Fruit fly (Drosophila melanogaster) whole organism: Measurements from ENCODE around the gene CG42724.

Experiments used
- CG8478 ChIP-seq: fragments of >200 bp; optimal IDR thresholded peaks from 2 replicates; lab custom pipeline; 2018; ENCODE audit warnings: inconsistent platforms
- Dll ChIP-seq: fragments of >200 bp; optimal IDR thresholded peaks from 2 replicates; lab custom pipeline; 2017
- EcR ChIP-seq, 2 experiments: fragments of >200 bp; optimal IDR thresholded peaks; 2 replicates each; lab custom pipeline; 2017; ENCODE audit warnings: missing biosample characterization in 2 of 2, missing genetic modification characterization in 2 of 2, missing genetic modification reagents in 2 of 2
- pan ChIP-seq: fragments of >200 bp; optimal IDR thresholded peaks from 2 replicates; lab custom pipeline; 2017
- psq ChIP-seq: fragments of >200 bp; optimal IDR thresholded peaks from 2 replicates; lab custom pipeline; 2017
- usp ChIP-seq: fragments of >200 bp; optimal IDR thresholded peaks from 2 replicates; lab custom pipeline; 2017; ENCODE audit warnings: missing biosample characterization, missing genetic modification characterization, mixed read lengths

The CG42724 gene

DNA sequence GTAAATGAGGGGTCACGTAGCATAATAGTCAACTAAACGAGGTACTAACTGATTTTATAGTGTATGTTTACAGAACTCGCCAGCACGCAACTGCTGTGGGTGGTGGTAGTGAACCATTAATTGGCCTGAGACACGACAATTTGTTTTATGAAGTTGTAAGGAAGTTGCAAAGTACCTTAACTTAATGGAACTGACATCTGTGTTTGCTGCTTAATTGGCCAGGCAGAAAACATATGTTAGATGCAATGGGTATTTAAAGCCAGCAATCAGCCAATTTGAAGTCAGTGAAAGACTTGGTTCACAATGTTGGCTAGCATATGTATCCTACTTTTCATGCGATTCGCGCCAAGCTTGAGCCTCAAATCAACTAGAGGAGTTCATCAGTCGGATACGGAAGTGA lies 26.4 kb downstream of the CG42724 start, which contains the start of gene CG17917:
TSS of gene CG17917 (plus strand) at position 301 of the 400 bp plus-strand sequence.
- no peak for TF ChIP-seq Dll (lab: Kevin White, UChicago)

DNA sequence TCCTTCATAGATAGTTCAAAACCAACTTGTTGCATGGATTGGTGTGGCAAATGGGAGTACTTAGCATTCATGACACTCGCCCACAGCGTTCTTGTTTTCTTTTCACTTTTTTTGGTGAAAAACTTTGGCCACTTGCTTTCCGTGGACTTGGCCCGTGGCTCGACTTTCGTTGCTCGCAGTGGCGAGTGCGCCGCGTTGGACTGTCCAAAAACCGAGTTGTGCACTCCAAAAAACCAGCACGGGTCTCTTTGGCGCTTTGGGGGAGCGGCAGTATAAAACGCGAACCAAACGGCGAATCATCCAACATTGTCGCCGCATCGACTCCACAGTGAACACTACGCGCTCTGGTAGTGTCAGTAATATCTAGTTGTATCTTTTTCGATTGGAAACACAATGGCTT lies 28.3 kb downstream of the CG42724 start, which contains the start of gene Osi20:
TSS of gene Osi20 (plus strand) at position 301 of the 400 bp plus-strand sequence.
- TF ChIP-seq pan (lab: Kevin White, UChicago) = no peak
- TF ChIP-seq EcR (GFP tag; optimal IDR thresholded peaks at IDR 0.05; lab: Kevin White, UChicago) = no peak
- TF ChIP-seq psq = no peak
- TF ChIP-seq Dll (lab: Kevin White, UChicago) = no peak
- no peak for TF ChIP-seq usp
- TF ChIP-seq CG8478 (lab: Kevin White, UChicago) = no peak

- TF ChIP-seq pan (lab: Kevin White, UChicago) = no peak
- TF ChIP-seq usp = no peak
- no peak for TF ChIP-seq psq
- TF ChIP-seq CG8478 (lab: Kevin White, UChicago) = no peak
- no peak for TF ChIP-seq EcR (GFP tag; optimal IDR thresholded peaks at IDR 0.05; lab: Kevin White, UChicago)
- no peak for TF ChIP-seq Dll (lab: Kevin White, UChicago)
Measured at dm6 chr3R:6337397-6337796, 30.7 kb downstream of the CG42724 start.

DNA sequence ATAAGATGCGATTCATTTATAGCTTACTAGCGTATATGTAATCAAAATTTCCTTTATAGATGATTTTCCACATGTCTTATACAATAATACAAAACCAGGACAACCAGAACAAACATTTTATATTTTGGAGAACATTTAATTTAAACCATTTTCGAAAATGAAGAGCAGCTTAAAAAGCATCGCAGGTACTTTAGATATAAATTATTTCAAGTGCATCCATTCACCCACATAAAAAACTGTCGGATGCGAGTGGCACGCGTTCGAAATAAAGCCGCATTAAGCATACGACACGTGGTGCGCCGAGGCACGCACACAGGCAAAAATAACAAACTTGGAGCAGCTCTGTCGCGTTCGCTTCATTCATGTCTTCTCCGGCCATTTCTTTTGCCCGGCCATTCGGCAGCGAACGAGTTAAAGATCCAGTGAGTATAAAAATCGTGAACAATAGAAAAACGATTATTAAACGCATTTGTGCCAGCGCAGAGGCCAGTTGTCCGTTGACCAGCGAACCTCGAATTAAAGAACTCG lies 33.1 kb downstream of the CG42724 start, which contains the start of gene Osi19:
TSS of gene Osi19 (plus strand) at position 457 of the 528 bp plus-strand sequence.
- no peak for TF ChIP-seq psq
- TF ChIP-seq Dll (lab: Kevin White, UChicago) = no peak
- TF ChIP-seq usp = no peak
- TF ChIP-seq EcR (GFP tag; optimal IDR thresholded peaks at IDR 0.05; lab: Kevin White, UChicago) = no peak
- TF ChIP-seq pan (lab: Kevin White, UChicago) = no peak
- no peak for TF ChIP-seq CG8478 (lab: Kevin White, UChicago)

DNA sequence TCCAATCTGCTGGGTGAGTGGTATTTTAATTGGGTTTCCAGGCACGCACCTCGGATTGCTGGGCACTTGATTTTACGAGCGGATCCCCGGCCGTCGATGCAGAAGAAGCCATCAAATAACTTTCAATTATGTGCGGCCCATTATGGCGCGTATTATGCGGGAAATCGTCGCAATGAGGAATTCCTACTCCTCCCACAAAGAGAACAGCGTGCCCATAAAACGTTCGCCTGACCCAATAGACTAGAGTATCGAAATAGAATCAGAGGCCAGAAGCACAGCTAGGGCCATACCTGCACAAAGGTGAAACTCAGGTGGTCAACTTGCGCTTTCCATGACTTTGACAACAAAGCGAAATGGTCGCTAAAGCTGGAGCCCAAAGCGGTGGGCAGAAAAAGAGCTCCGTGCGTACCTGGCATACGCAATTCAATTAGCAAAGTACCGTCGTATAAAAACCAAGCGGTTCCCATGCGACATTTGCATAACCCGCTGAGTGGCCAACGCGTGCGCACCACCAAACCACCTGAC lies 38.3 kb downstream of the CG42724 start, which contains the start of gene Osi18:
TSS of gene Osi18 (plus strand) at position 475 of the 525 bp plus-strand sequence.
- TF ChIP-seq CG8478 (lab: Kevin White, UChicago) (no peak), Dll (lab: Kevin White, UChicago) (no peak), pan (lab: Kevin White, UChicago) (no peak), usp (no peak), EcR (GFP tag; optimal IDR thresholded peaks at IDR 0.05; lab: Kevin White, UChicago) (no peak), psq (no peak)

DNA sequence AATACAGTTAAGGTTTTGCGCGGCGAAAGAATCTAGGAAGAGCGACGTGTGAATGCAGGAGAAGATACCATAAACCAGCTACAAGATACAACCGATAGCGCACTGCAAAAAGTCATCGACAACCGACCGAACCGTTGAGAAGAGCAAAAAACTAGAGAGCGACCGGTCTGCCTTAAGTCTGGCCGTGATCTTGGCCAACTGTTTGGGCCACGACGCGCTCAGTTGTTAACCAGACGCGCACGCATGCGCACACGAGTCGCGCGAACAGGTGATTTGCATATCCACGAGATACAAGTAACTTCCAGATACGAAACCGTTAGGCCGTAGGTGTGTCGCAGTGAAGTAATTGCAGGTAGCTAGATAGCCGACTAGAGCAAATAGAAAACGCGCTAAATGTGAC lies 53.0 kb downstream of the CG42724 start:
- TF ChIP-seq CG8478 (lab: Kevin White, UChicago) (no peak), pan (lab: Kevin White, UChicago) (no peak)
